Worm (Caenorhabditis elegans) whole organism, young adult: ENCODE results near the gene fbxb-20.

ENCODE experiments used
- B0035.1 ChIP-seq: sonication (generic microtip); optimal IDR thresholded peaks from 2 replicates; lab custom pipeline; 2016; ENCODE audit warnings: missing genetic modification characterization, mild to moderate bottlenecking, missing compliant biosample characterization, missing genotype, missing genetic modification reagents
- F33H1.4 ChIP-seq: fragments of 200-800 bp; sonication (Bioruptor generic); IDR thresholded peaks from 2 replicates; pipeline ENCODE4 v1.3.6; 2022; ENCODE audit warnings: missing genetic modification reagents, missing genetic modification characterization, missing compliant biosample characterization
- F37B4.10 ChIP-seq: fragments of 200-800 bp; sonication (Bioruptor generic); IDR thresholded peaks from 2 replicates; pipeline ENCODE4 v1.3.6; 2022; ENCODE audit warnings: missing genetic modification characterization, missing compliant biosample characterization
- F49E8.2 ChIP-seq: sonication (generic microtip); optimal IDR thresholded peaks from 3 replicates; lab custom pipeline; 2017; ENCODE audit warnings: missing genetic modification characterization, mild to moderate bottlenecking, missing compliant biosample characterization, antibody characterized with exemption, moderate library complexity; ENCODE audit not compliant: insufficient read depth
- F52B5.7 ChIP-seq: sonication (generic microtip); optimal IDR thresholded peaks from 2 replicates; lab custom pipeline; 2016; ENCODE audit warnings: mild to moderate bottlenecking, missing genetic modification characterization, missing compliant biosample characterization
- F57C9.4 ChIP-seq: sonication (generic microtip); optimal IDR thresholded peaks from 2 replicates; lab custom pipeline; 2017; ENCODE audit warnings: mild to moderate bottlenecking, missing genetic modification characterization, missing compliant biosample characterization
- T07F8.4 ChIP-seq: sonication (generic microtip); optimal IDR thresholded peaks from 2 replicates; lab custom pipeline; 2016; ENCODE audit warnings: mild to moderate bottlenecking, missing genetic modification characterization, moderate library complexity, missing compliant biosample characterization
- Y79H2A.3 ChIP-seq: fragments of 200-800 bp; sonication (Bioruptor generic); conservative IDR thresholded peaks from 2 replicates; pipeline ENCODE4 v1.3.6; 2022; ENCODE audit warnings: missing genetic modification reagents, missing genetic modification characterization, missing compliant biosample characterization
- ZK185.1 ChIP-seq: sonication (generic microtip); optimal IDR thresholded peaks from 2 replicates; lab custom pipeline; 2016; ENCODE audit warnings: mild to moderate bottlenecking, missing genetic modification characterization, missing compliant biosample characterization; ENCODE audit not compliant: poor library complexity, severe bottlenecking
- akir-1 ChIP-seq: fragments of 200-800 bp; sonication (Bioruptor generic); optimal IDR thresholded peaks from 2 replicates; lab custom pipeline; 2018; ENCODE audit warnings: mild to moderate bottlenecking, missing genetic modification characterization, moderate library complexity, missing compliant biosample characterization
- aptf-3 ChIP-seq: fragments of 200-800 bp; sonication (Bioruptor generic); IDR thresholded peaks from 2 replicates; pipeline ENCODE4 v1.3.6; 2022; ENCODE audit warnings: missing genetic modification characterization, missing compliant biosample characterization
- attf-3 ChIP-seq: fragments of 200-800 bp; sonication (Bioruptor generic); conservative IDR thresholded peaks from 2 replicates; pipeline ENCODE4 v1.3.6; 2022; ENCODE audit warnings: missing genetic modification reagents, missing genetic modification characterization, missing compliant biosample characterization
- bed-2 ChIP-seq: fragments of 200-800 bp; sonication (Bioruptor generic); IDR thresholded peaks from 2 replicates; pipeline ENCODE4 v1.3.6; 2022; ENCODE audit warnings: missing genetic modification reagents, missing genetic modification characterization, missing compliant biosample characterization
- ccch-3 ChIP-seq: fragments of 200-800 bp; sonication (Bioruptor generic); optimal IDR thresholded peaks from 2 replicates; lab custom pipeline; 2018; ENCODE audit warnings: mild to moderate bottlenecking, missing genetic modification characterization, missing compliant biosample characterization
- cebp-1 ChIP-seq, 2 experiments: fragments of 200-800 bp in 1 of 2; sonication (Bioruptor generic) in 1 of 2; sonication (generic microtip) in 1 of 2; IDR thresholded peaks in 1 of 2; optimal IDR thresholded peaks in 1 of 2; 2 replicates each; pipeline versions ENCODE4 v1.3.6 to Lab custom; 2017 to 2022; ENCODE audit warnings: missing compliant biosample characterization in 2 of 2, missing genetic modification characterization in 2 of 2, mild to moderate bottlenecking in 1 of 2, missing genetic modification reagents in 1 of 2, moderate library complexity in 1 of 2
- cebp-2 ChIP-seq: fragments of 200-800 bp; sonication (Bioruptor generic); IDR thresholded peaks from 2 replicates; pipeline ENCODE4 v1.3.6; 2022; ENCODE audit warnings: missing genetic modification characterization, missing compliant biosample characterization
- dpl-1 ChIP-seq: fragments of 150-350 bp; optimal IDR thresholded peaks from 2 replicates; lab custom pipeline; 2014; ENCODE audit warnings: missing biosample characterization, missing genetic modification reagents, missing genetic modification characterization
- egrh-3 ChIP-seq: fragments of 200-800 bp; sonication (Bioruptor generic); IDR thresholded peaks from 2 replicates; pipeline ENCODE4 v1.3.6; 2022; ENCODE audit warnings: missing genetic modification reagents, missing genetic modification characterization, missing compliant biosample characterization
- ekl-4 ChIP-seq: fragments of 200-800 bp; sonication (Bioruptor generic); IDR thresholded peaks from 2 replicates; pipeline ENCODE4 v1.3.6; 2022; ENCODE audit warnings: missing genetic modification reagents, missing genetic modification characterization, missing compliant biosample characterization
- hsf-1 ChIP-seq: fragments of 200-800 bp; sonication (Bioruptor generic); IDR thresholded peaks from 2 replicates; pipeline ENCODE4 v1.3.6; 2022; ENCODE audit warnings: missing genetic modification reagents, missing genetic modification characterization, missing compliant biosample characterization
- lin-40 ChIP-seq: sonication (generic microtip); optimal IDR thresholded peaks from 2 replicates; lab custom pipeline; 2016; ENCODE audit warnings: missing genetic modification characterization, mild to moderate bottlenecking, missing compliant biosample characterization, missing genotype, missing genetic modification reagents
- madf-6 ChIP-seq: fragments of 200-800 bp; sonication (Bioruptor generic); IDR thresholded peaks from 2 replicates; pipeline ENCODE4 v1.3.6; 2022; ENCODE audit warnings: missing genetic modification reagents, missing genetic modification characterization, missing compliant biosample characterization
- mel-28 ChIP-seq: sonication (generic microtip); optimal IDR thresholded peaks from 2 replicates; lab custom pipeline; 2016; ENCODE audit warnings: borderline replicate concordance, mild to moderate bottlenecking, missing genetic modification characterization, missing compliant biosample characterization
- mes-4 ChIP-seq: sonication (generic microtip); optimal IDR thresholded peaks from 2 replicates; lab custom pipeline; 2016; ENCODE audit warnings: missing genotype, missing genetic modification characterization, missing compliant biosample characterization
- nfya-2 ChIP-seq: fragments of 200-800 bp; sonication (Bioruptor generic); IDR thresholded peaks from 2 replicates; pipeline ENCODE4 v1.3.6; 2022; ENCODE audit warnings: missing genetic modification reagents, missing genetic modification characterization, missing compliant biosample characterization
- nhr-179 ChIP-seq: sonication (generic microtip); optimal IDR thresholded peaks from 2 replicates; lab custom pipeline; 2016; ENCODE audit warnings: mild to moderate bottlenecking, missing genetic modification characterization, missing compliant biosample characterization
- nhr-80 ChIP-seq: sonication (generic microtip); optimal IDR thresholded peaks from 2 replicates; lab custom pipeline; 2016; ENCODE audit warnings: missing genetic modification characterization, missing compliant biosample characterization
- repo-1 ChIP-seq: sonication (generic microtip); optimal IDR thresholded peaks from 2 replicates; lab custom pipeline; 2017; ENCODE audit warnings: mild to moderate bottlenecking, missing genetic modification characterization, missing compliant biosample characterization
- rpc-1 ChIP-seq, 2 experiments: fragments of 150-350 bp in 1 of 2; sonication (generic microtip) in 1 of 2; optimal IDR thresholded peaks; 2 replicates each; lab custom pipeline; 2014 to 2018; ENCODE audit warnings: missing biosample characterization in 1 of 2, missing genetic modification characterization in 1 of 2, missing genetic modification reagents in 1 of 2, missing genotype in 1 of 2
- sdz-38 ChIP-seq: sonication (generic microtip); optimal IDR thresholded peaks from 2 replicates; lab custom pipeline; 2016; ENCODE audit warnings: missing genotype, missing genetic modification characterization, missing compliant biosample characterization
- sptf-2 ChIP-seq: fragments of 200-800 bp; sonication (Bioruptor generic); optimal IDR thresholded peaks from 2 replicates; lab custom pipeline; 2018; ENCODE audit warnings: mild to moderate bottlenecking, missing genetic modification characterization, missing compliant biosample characterization
- tbp1 ChIP-seq: fragments of 200-800 bp; sonication (Bioruptor generic); optimal IDR thresholded peaks from 2 replicates; lab custom pipeline; 2018; ENCODE audit warnings: mild to moderate bottlenecking, missing genetic modification characterization, missing compliant biosample characterization
- tbx-9 ChIP-seq: sonication (generic microtip); optimal IDR thresholded peaks from 2 replicates; lab custom pipeline; 2016; ENCODE audit warnings: borderline replicate concordance, missing genetic modification characterization, inconsistent platforms, missing compliant biosample characterization
- tlf-1 ChIP-seq: fragments of 200-800 bp; sonication (Bioruptor generic); optimal IDR thresholded peaks from 2 replicates; lab custom pipeline; 2018; ENCODE audit warnings: mild to moderate bottlenecking, missing genetic modification characterization, missing compliant biosample characterization
- zfh-2 ChIP-seq: fragments of 200-800 bp; sonication (Bioruptor generic); conservative IDR thresholded peaks from 2 replicates; pipeline ENCODE4 v1.3.6; 2022; ENCODE audit warnings: missing genetic modification reagents, missing genetic modification characterization, missing compliant biosample characterization
- ztf-3 ChIP-seq: fragments of 200-800 bp; sonication (Bioruptor generic); optimal IDR thresholded peaks from 2 replicates; lab custom pipeline; 2018; ENCODE audit warnings: mild to moderate bottlenecking, missing genetic modification characterization, missing compliant biosample characterization

Gene fbxb-20

ce11 chrII:1608915-1609314 lies 41.5 kb downstream of the fbxb-20 start:
- no peak for TF ChIP-seq hsf-1 (GFP tag; lab: Robert Waterston, UW)
- TF ChIP-seq cebp-1 (GFP tag; IDR thresholded peaks at IDR 0.05; lab: Robert Waterston, UW) = no peak
- TF ChIP-seq cebp-1 (tag; optimal IDR thresholded peaks at IDR 0.05; lab: Kevin White, UChicago) = peak; percentile 83
- no peak for TF ChIP-seq T07F8.4 (tag; lab: Kevin White, UChicago)
- TF ChIP-seq nhr-80 (tag; lab: Kevin White, UChicago) = peak; percentile 47

ce11 chrII:1607575-1607974 lies 42.8 kb downstream of the fbxb-20 start:
- TF ChIP-seq ekl-4 (no peak), nhr-80 (tag; lab: Kevin White, UChicago) (peak; percentile 40), egrh-3 (GFP tag; lab: Robert Waterston, UW) (no peak), nfya-2 (GFP tag; lab: Robert Waterston, UW) (no peak), B0035.1 (tag; lab: Kevin White, UChicago) (no peak), Y79H2A.3 (GFP tag; lab: Robert Waterston, UW) (no peak)

ce11 chrII:1606079-1606478 lies 44.3 kb downstream of the fbxb-20 start, which contains the start of gene bath-33:
Gene bath-33, minus strand, starts transcription at chrII:1606179.
- TF ChIP-seq tbp1 (GFP tag; lab: Kevin White, UChicago) = no peak
- TF ChIP-seq rpc-1 (optimal IDR thresholded peaks at IDR 0.05; lab: Kevin White, UChicago) = no peak
- TF ChIP-seq rpc-1 (tag; optimal IDR thresholded peaks at IDR 0.05; lab: Kevin White, UChicago) = no peak

- TF ChIP-seq tbx-9 (tag; lab: Kevin White, UChicago) (no peak), F37B4.10 (GFP tag; lab: Robert Waterston, UW) (no peak), lin-40 (tag; lab: Kevin White, UChicago) (no peak), F49E8.2 (tag; lab: Kevin White, UChicago) (no peak), dpl-1 (no peak), tlf-1 (GFP tag; lab: Kevin White, UChicago) (no peak), ztf-3 (no peak)
Measured at ce11 chrII:1605010-1605409, 45.4 kb downstream of the fbxb-20 start.

ce11 chrII:1603049-1603448 lies 47.4 kb downstream of the fbxb-20 start:
- TF ChIP-seq zfh-2 (GFP tag; lab: Robert Waterston, UW) = peak; percentile 69
- TF ChIP-seq egrh-3 (GFP tag; lab: Robert Waterston, UW) = peak; percentile 50; the same call in 1 of the 2 replicates
- no peak for TF ChIP-seq madf-6 (GFP tag; lab: Robert Waterston, UW)

ce11 chrII:1601507-1601906 lies 48.9 kb downstream of the fbxb-20 start, which contains the start of gene bath-47:
Gene bath-47, plus strand, starts transcription at chrII:1601811.
- TF ChIP-seq repo-1 (tag; lab: Kevin White, UChicago) (no peak), ccch-3 (GFP tag; lab: Kevin White, UChicago) (no peak), tbx-9 (tag; lab: Kevin White, UChicago) (no peak), attf-3 (GFP tag; lab: Robert Waterston, UW) (no peak), sptf-2 (GFP tag; lab: Kevin White, UChicago) (no peak), ZK185.1 (tag; lab: Kevin White, UChicago) (no peak), mel-28 (tag; lab: Kevin White, UChicago) (no peak), nhr-179 (no peak), aptf-3 (no peak), F33H1.4 (GFP tag; lab: Robert Waterston, UW) (no peak), F52B5.7 (tag; lab: Kevin White, UChicago) (no peak), F57C9.4 (no peak), Y79H2A.3 (GFP tag; lab: Robert Waterston, UW) (no peak), sdz-38 (no peak), akir-1 (GFP tag; lab: Kevin White, UChicago) (no peak), mes-4 (no peak), cebp-2 (GFP tag; lab: Robert Waterston, UW) (no peak), bed-2 (GFP tag; lab: Robert Waterston, UW) (no peak)
